Worm (Caenorhabditis elegans): ENCODE measurements around the gene F44B9.2.

The F44B9.2 gene

ce11 chrIII:8027942-8028341 is 5.7 kb downstream of the F44B9.2 start, which contains the start of gene mdt-30:
Gene mdt-30 (minus strand): TSS chrIII:8028042.
- TF ChIP-seq pax-1 (tag; optimal IDR thresholded peaks at IDR 0.05) (no peak), ceh-34 (tag; optimal IDR thresholded peaks at IDR 0.05) (no peak), ets-4 (tag; optimal IDR thresholded peaks at IDR 0.05) (no peak), pat-9 (tag; optimal IDR thresholded peaks at IDR 0.05) (no peak), ceh-2 (tag; optimal IDR thresholded peaks at IDR 0.05) (no peak), F13H6.1 (tag; optimal IDR thresholded peaks at IDR 0.05) (no peak), tbx-2 (tag; optimal IDR thresholded peaks at IDR 0.05) (no peak), pros-1 (tag; optimal IDR thresholded peaks at IDR 0.05) (no peak), pqm-1 (tag; optimal IDR thresholded peaks at IDR 0.05) (no peak)

- no peak for TF ChIP-seq hlh-8 (tag; optimal IDR thresholded peaks at IDR 0.05)
- TF ChIP-seq pha-2 (tag; optimal IDR thresholded peaks at IDR 0.05) = no peak
- no peak for TF ChIP-seq ref-2 (tag; optimal IDR thresholded peaks at IDR 0.05)
- TF ChIP-seq dve-1 (tag; optimal IDR thresholded peaks at IDR 0.05) = no peak
- TF ChIP-seq gmeb-2 (tag; optimal IDR thresholded peaks at IDR 0.05) = no peak
- TF ChIP-seq nfya-1 (tag; optimal IDR thresholded peaks at IDR 0.05) = peak; percentile 44
- no peak for TF ChIP-seq unc-3 (GFP tag; conservative IDR thresholded peaks at IDR 0.05)
- TF ChIP-seq unc-3 (tag; optimal IDR thresholded peaks at IDR 0.05) = no peak
- no peak for TF ChIP-seq ama-1 (optimal IDR thresholded peaks at IDR 0.05)
Measured at ce11 chrIII:8029487-8029886, 7.2 kb downstream of the F44B9.2 start, which contains the start of gene F44B9.8. Gene F44B9.8 (minus strand): TSS chrIII:8029649.

ce11 chrIII:8030963-8031362 is 8.7 kb downstream of the F44B9.2 start, which contains the start of gene F44B9.9:
Gene F44B9.9 (minus strand): TSS chrIII:8031063.
- TF ChIP-seq sox-4 (tag; optimal IDR thresholded peaks at IDR 0.05) (no peak), ceh-24 (tag; optimal IDR thresholded peaks at IDR 0.05) (no peak), nhr-232 (tag; optimal IDR thresholded peaks at IDR 0.05) (no peak), npax-4 (tag; optimal IDR thresholded peaks at IDR 0.05) (no peak), C38D4.7 (GFP tag; optimal IDR thresholded peaks at IDR 0.05) (no peak), fax-1 (tag; optimal IDR thresholded peaks at IDR 0.05) (no peak)

- TF ChIP-seq ref-2 (tag; optimal IDR thresholded peaks at IDR 0.05) (no peak), ceh-6 (GFP tag; optimal IDR thresholded peaks at IDR 0.05) (no peak), hlh-8 (tag; optimal IDR thresholded peaks at IDR 0.05) (no peak), madf-2 (tag; optimal IDR thresholded peaks at IDR 0.05) (no peak), odd-2 (tag; optimal IDR thresholded peaks at IDR 0.05) (no peak), pros-1 (tag; optimal IDR thresholded peaks at IDR 0.05) (no peak), C08G9.2 (tag; optimal IDR thresholded peaks at IDR 0.05) (no peak), elt-2 (tag; optimal IDR thresholded peaks at IDR 0.05) (no peak), T23F11.4 (GFP tag; optimal IDR thresholded peaks at IDR 0.05) (no peak), ceh-34 (tag; optimal IDR thresholded peaks at IDR 0.05) (no peak), ceh-18 (tag; optimal IDR thresholded peaks at IDR 0.05) (no peak), hlh-6 (tag; optimal IDR thresholded peaks at IDR 0.05) (no peak), pha-2 (tag; optimal IDR thresholded peaks at IDR 0.05) (no peak), ceh-45 (GFP tag; IDR thresholded peaks at IDR 0.05) (no peak), K02D7.2 (tag; optimal IDR thresholded peaks at IDR 0.05) (no peak), fax-1 (tag; optimal IDR thresholded peaks at IDR 0.05) (no peak), ceh-19 (GFP tag; optimal IDR thresholded peaks at IDR 0.05) (no peak), hlh-13 (GFP tag; optimal IDR thresholded peaks at IDR 0.05) (no peak)
Measured at ce11 chrIII:8033534-8033933, 11.3 kb downstream of the F44B9.2 start, which contains the start of gene F44B9.10. Gene F44B9.10 (minus strand): TSS chrIII:8033634.

ce11 chrIII:8036050-8036449 is 13.8 kb downstream of the F44B9.2 start:
- TF ChIP-seq npax-4 (tag; optimal IDR thresholded peaks at IDR 0.05) (no peak), lin-11 (tag; optimal IDR thresholded peaks at IDR 0.05) (no peak), hlh-30 (tag; optimal IDR thresholded peaks at IDR 0.05; ENCODE audit: insufficient read depth) (no peak), hlh-15 (tag; optimal IDR thresholded peaks at IDR 0.05) (no peak), ceh-19 (GFP tag; optimal IDR thresholded peaks at IDR 0.05) (no peak), ref-2 (tag; optimal IDR thresholded peaks at IDR 0.05) (no peak), pha-2 (tag; optimal IDR thresholded peaks at IDR 0.05) (no peak), lim-6 (tag; optimal IDR thresholded peaks at IDR 0.05) (no peak), C08G9.2 (tag; optimal IDR thresholded peaks at IDR 0.05) (no peak), pag-3 (tag; optimal IDR thresholded peaks at IDR 0.05; ENCODE audit: borderline replicate concordance) (no peak)

Data from whole organism, late embryonic.